Fruit fly (Drosophila melanogaster) S2 (cell line): ENCODE data around the gene pnt.

Source experiments
- CG8478 ChIP-seq: fragments of >200 bp; optimal IDR thresholded peaks from 2 replicates; lab custom pipeline; 2018
- CTCF ChIP-seq, 2 experiments: fragments of >200 bp; optimal IDR thresholded peaks; 2 replicates each; lab custom pipeline; 2018

DNA sequence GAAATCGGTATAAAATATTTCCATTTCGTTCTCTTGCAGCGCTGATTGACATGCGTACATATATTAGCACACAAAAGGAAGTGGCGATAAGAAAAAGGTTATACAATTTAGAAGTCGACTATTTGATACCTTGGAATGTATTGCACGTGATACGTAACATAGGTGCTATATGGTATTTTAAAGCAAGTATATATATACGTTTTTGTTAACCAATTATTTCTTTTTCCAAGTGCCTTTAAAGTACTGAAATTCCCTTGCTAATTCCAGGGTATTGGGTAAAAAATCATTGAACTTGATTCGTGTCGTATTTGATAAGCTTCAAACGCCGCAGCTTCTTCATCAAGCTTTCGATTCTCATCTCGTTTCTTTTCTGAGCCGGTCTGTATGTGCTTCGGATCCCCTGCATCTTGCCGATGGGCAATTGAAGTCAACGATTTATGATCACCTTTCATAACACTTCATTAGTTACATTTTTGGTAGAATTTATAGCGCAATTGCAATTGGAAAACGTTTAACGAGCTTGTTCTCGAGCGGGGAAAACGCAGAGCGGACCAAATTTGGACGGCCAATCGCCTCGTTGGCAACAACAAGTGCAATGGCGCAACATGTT, 17.7 kb upstream of the pnt start, which contains the start of gene CG4408:
- no peak for TF ChIP-seq CG8478 (lab: Kevin White, UChicago)
- no peak for TF ChIP-seq CTCF (optimal IDR thresholded peaks at IDR 0.05; lab: Kevin White, UChicago)
